Fruit fly (Drosophila melanogaster): ENCODE results near the gene lost.

dm6 chr3R:4449256-4449655 lies 46.4 kb downstream of the lost start:
- TF ChIP-seq h (GFP tag; optimal IDR thresholded peaks at IDR 0.05) (no peak), tai (GFP tag; optimal IDR thresholded peaks at IDR 0.05) (no peak), jim (GFP tag; optimal IDR thresholded peaks at IDR 0.05) (no peak), fru (GFP tag; optimal IDR thresholded peaks at IDR 0.05) (no peak), Hr78 (GFP tag; optimal IDR thresholded peaks at IDR 0.05) (no peak), CG32264 (GFP tag; optimal IDR thresholded peaks at IDR 0.05) (no peak), pan (optimal IDR thresholded peaks at IDR 0.05) (no peak), psq (GFP tag; optimal IDR thresholded peaks at IDR 0.05) (no peak), Abd-B (GFP tag; optimal IDR thresholded peaks at IDR 0.05) (no peak), OdsH (GFP tag; optimal IDR thresholded peaks at IDR 0.05) (no peak), Hnf4 (GFP tag; optimal IDR thresholded peaks at IDR 0.05) (no peak)
